Fruit fly (Drosophila melanogaster) whole organism, embryonic: Measurements from ENCODE around the gene CG18095.

Experiments
- ATbp ChIP-seq: fragments of 200-800 bp; sonication (Bioruptor generic); optimal IDR thresholded peaks from 2 replicates; lab custom pipeline; 2017; ENCODE audit warnings: missing biosample characterization, mild to moderate bottlenecking, missing genetic modification characterization, missing genetic modification reagents
- CG10431 ChIP-seq: fragments of 200-800 bp; sonication (Bioruptor generic); optimal IDR thresholded peaks from 3 replicates; lab custom pipeline; 2018; ENCODE audit warnings: missing biosample characterization, mild to moderate bottlenecking, missing genetic modification characterization
- CG10979 ChIP-seq: fragments of 200-800 bp; sonication (Bioruptor generic); optimal IDR thresholded peaks from 2 replicates; lab custom pipeline; 2018; ENCODE audit warnings: missing biosample characterization, mild to moderate bottlenecking, missing genetic modification characterization, moderate library complexity
- CG12391 ChIP-seq: fragments of 200-800 bp; sonication (Bioruptor generic); optimal IDR thresholded peaks from 3 replicates; lab custom pipeline; 2018; ENCODE audit warnings: missing biosample characterization, mild to moderate bottlenecking, missing genetic modification characterization, moderate library complexity
- CG13123 ChIP-seq: fragments of 200-800 bp; sonication (Bioruptor generic); optimal IDR thresholded peaks from 2 replicates; lab custom pipeline; 2016; ENCODE audit warnings: missing biosample characterization, missing genetic modification characterization
- CG14014 ChIP-seq: fragments of 200-800 bp; sonication (Bioruptor generic); IDR thresholded peaks from 2 replicates; pipeline ENCODE4 v1.3.6; 2022; ENCODE audit warnings: missing biosample characterization, missing genetic modification characterization
- CG16815 ChIP-seq: fragments of 200-800 bp; sonication (Bioruptor generic); optimal IDR thresholded peaks from 3 replicates; lab custom pipeline; 2017; ENCODE audit warnings: missing biosample characterization, mild to moderate bottlenecking, missing genetic modification characterization
- CG17385 ChIP-seq: fragments of 200-800 bp; sonication (Bioruptor generic); optimal IDR thresholded peaks from 3 replicates; lab custom pipeline; 2018; ENCODE audit warnings: missing biosample characterization, mild to moderate bottlenecking, missing genetic modification characterization
- CG2129 ChIP-seq: fragments of 200-800 bp; sonication (Bioruptor generic); IDR thresholded peaks from 2 replicates; pipeline ENCODE4 v1.3.6; 2022; ENCODE audit warnings: missing biosample characterization, missing genetic modification characterization; ENCODE audit not compliant: partially characterized antibody
- CG2678 ChIP-seq: fragments of 200-800 bp; sonication (Bioruptor generic); optimal IDR thresholded peaks from 3 replicates; lab custom pipeline; 2019; ENCODE audit warnings: missing biosample characterization, mild to moderate bottlenecking, missing genetic modification characterization, moderate library complexity
- CG30403 ChIP-seq: fragments of 200-800 bp; sonication (Bioruptor generic); optimal IDR thresholded peaks from 3 replicates; lab custom pipeline; 2016; ENCODE audit warnings: missing biosample characterization, missing genetic modification characterization
- CG31441 ChIP-seq: fragments of 200-800 bp; sonication (Bioruptor generic); IDR thresholded peaks from 2 replicates; pipeline ENCODE4 v1.3.6; 2022; ENCODE audit warnings: missing biosample characterization, missing genetic modification characterization
- CG3838 ChIP-seq: fragments of 200-800 bp; sonication (Bioruptor generic); optimal IDR thresholded peaks from 3 replicates; lab custom pipeline; 2016; ENCODE audit warnings: missing biosample characterization, missing genetic modification characterization
- CG4707 ChIP-seq: fragments of 200-800 bp; sonication (Bioruptor generic); optimal IDR thresholded peaks from 2 replicates; lab custom pipeline; 2018; ENCODE audit warnings: missing biosample characterization, mild to moderate bottlenecking, missing genetic modification characterization, moderate library complexity
- CG4820 ChIP-seq: fragments of 200-800 bp; sonication (Bioruptor generic); optimal IDR thresholded peaks from 3 replicates; lab custom pipeline; 2016; ENCODE audit warnings: missing biosample characterization, missing genetic modification characterization
- CG6689 ChIP-seq: fragments of 200-800 bp; sonication (Bioruptor generic); IDR thresholded peaks from 2 replicates; pipeline ENCODE4 v1.3.6; 2022; ENCODE audit warnings: missing biosample characterization, missing genetic modification characterization
- CG7928 ChIP-seq: fragments of 200-800 bp; sonication (Bioruptor generic); optimal IDR thresholded peaks from 2 replicates; lab custom pipeline; 2017; ENCODE audit warnings: missing biosample characterization, mild to moderate bottlenecking, missing genetic modification characterization
- CG8281 ChIP-seq: fragments of 200-800 bp; sonication (Bioruptor generic); optimal IDR thresholded peaks from 2 replicates; lab custom pipeline; 2018; ENCODE audit warnings: missing biosample characterization, mild to moderate bottlenecking, missing genetic modification characterization, moderate library complexity
- CG9932 ChIP-seq: fragments of 200-800 bp; sonication (Bioruptor generic); IDR thresholded peaks from 2 replicates; pipeline ENCODE4 v1.3.6; 2022; ENCODE audit warnings: missing biosample characterization, missing genetic modification characterization
- Chrac-16 ChIP-seq: fragments of 200-800 bp; sonication (Bioruptor generic); optimal IDR thresholded peaks from 3 replicates; lab custom pipeline; 2016; ENCODE audit warnings: missing biosample characterization, missing genetic modification characterization
- CoRest ChIP-seq: fragments of 200-800 bp; sonication (Bioruptor generic); optimal IDR thresholded peaks from 3 replicates; lab custom pipeline; 2018; ENCODE audit warnings: missing biosample characterization, mild to moderate bottlenecking, missing genetic modification characterization, moderate library complexity
- Dll ChIP-seq: fragments of 200-800 bp; sonication (Bioruptor generic); IDR thresholded peaks from 4 replicates; pipeline ENCODE4 v1.3.6; 2022; ENCODE audit warnings: missing biosample characterization, missing genetic modification characterization; ENCODE audit not compliant: partially characterized antibody
- Doc2 ChIP-seq: fragments of 200-800 bp; sonication (Bioruptor generic); IDR thresholded peaks from 2 replicates; pipeline ENCODE4 v1.3.6; 2022; ENCODE audit warnings: missing biosample characterization, missing genetic modification characterization
- Gsc ChIP-seq: fragments of 200-800 bp; sonication (Bioruptor generic); IDR thresholded peaks from 2 replicates; pipeline ENCODE4 v1.3.6; 2022; ENCODE audit warnings: missing biosample characterization, missing genetic modification characterization
- Hr78 ChIP-seq, 2 experiments: fragments of 200-800 bp in 1 of 2; fragments of >200 bp in 1 of 2; sonication (Bioruptor generic) in 1 of 2; optimal IDR thresholded peaks; 2 replicates each; lab custom pipeline; 2017 to 2019; ENCODE audit warnings: missing biosample characterization in 2 of 2, missing genetic modification characterization in 2 of 2, mild to moderate bottlenecking in 1 of 2, moderate library complexity in 1 of 2
- Med ChIP-seq: fragments of 200-800 bp; sonication (Bioruptor generic); peaks from one replicate; lab custom pipeline; 2016; ENCODE audit warnings: missing biosample characterization, missing genetic modification characterization, mild to moderate bottlenecking, inconsistent platforms, moderate library complexity
- NC2β ChIP-seq: fragments of 200-800 bp; sonication (Bioruptor generic); optimal IDR thresholded peaks from 2 replicates; lab custom pipeline; 2016; ENCODE audit warnings: missing biosample characterization, missing genetic modification characterization
- Optix ChIP-seq: fragments of 200-800 bp; sonication (Bioruptor generic); IDR thresholded peaks from 3 replicates; pipeline ENCODE4 v1.3.6; 2022; ENCODE audit warnings: missing biosample characterization, missing genetic modification characterization
- Six4 ChIP-seq: fragments of 200-800 bp; sonication (Bioruptor generic); optimal IDR thresholded peaks from 2 replicates; lab custom pipeline; 2016; ENCODE audit warnings: missing biosample characterization, missing genetic modification characterization
- bowl ChIP-seq: fragments of 200-800 bp; sonication (Bioruptor generic); IDR thresholded peaks from 2 replicates; pipeline ENCODE4 v1.3.6; 2022; ENCODE audit warnings: missing biosample characterization, missing genetic modification characterization
- chif ChIP-seq, 2 experiments: fragments of 200-800 bp; sonication (Bioruptor generic); optimal IDR thresholded peaks; 3 replicates each; lab custom pipeline; 2016; ENCODE audit warnings: missing biosample characterization in 2 of 2, missing genetic modification characterization in 2 of 2
- chinmo ChIP-seq: fragments of 200-800 bp; sonication (Bioruptor generic); IDR thresholded peaks from 4 replicates; pipeline ENCODE4 v1.3.6; 2022; ENCODE audit warnings: missing biosample characterization, missing genetic modification characterization; ENCODE audit not compliant: partially characterized antibody
- dati ChIP-seq: fragments of 200-800 bp; sonication (Bioruptor generic); IDR thresholded peaks from 2 replicates; pipeline ENCODE4 v1.3.6; 2022; ENCODE audit warnings: missing biosample characterization, missing genetic modification characterization
- dm ChIP-seq: fragments of 200-800 bp; sonication (Bioruptor generic); optimal IDR thresholded peaks from 3 replicates; lab custom pipeline; 2016; ENCODE audit warnings: missing biosample characterization, missing genetic modification characterization
- ems ChIP-seq: fragments of 200-800 bp; sonication (Bioruptor generic); optimal IDR thresholded peaks from 3 replicates; lab custom pipeline; 2016; ENCODE audit warnings: missing biosample characterization, missing genetic modification characterization
- en ChIP-seq: fragments of 200-800 bp; sonication (Bioruptor generic); optimal IDR thresholded peaks from 2 replicates; lab custom pipeline; 2016; ENCODE audit warnings: missing biosample characterization, missing genetic modification characterization
- ewg ChIP-seq: fragments of 200-800 bp; sonication (Bioruptor generic); optimal IDR thresholded peaks from 3 replicates; lab custom pipeline; 2017; ENCODE audit warnings: mild to moderate bottlenecking, missing biosample characterization, missing genetic modification reagents, missing genetic modification characterization
- fd3F ChIP-seq: fragments of 200-800 bp; sonication (Bioruptor generic); optimal IDR thresholded peaks from 2 replicates; lab custom pipeline; 2018; ENCODE audit warnings: missing biosample characterization, mild to moderate bottlenecking, missing genetic modification characterization, moderate library complexity
- ind ChIP-seq: fragments of 200-800 bp; sonication (Bioruptor generic); optimal IDR thresholded peaks from 3 replicates; lab custom pipeline; 2016; ENCODE audit warnings: missing biosample characterization, missing genetic modification characterization
- jumu ChIP-seq: fragments of 200-800 bp; sonication (Bioruptor generic); optimal IDR thresholded peaks from 3 replicates; lab custom pipeline; 2016; ENCODE audit warnings: missing biosample characterization, missing genetic modification characterization
- lbe ChIP-seq: fragments of 200-800 bp; sonication (Bioruptor generic); optimal IDR thresholded peaks from 2 replicates; lab custom pipeline; 2016; ENCODE audit warnings: missing biosample characterization, mild to moderate bottlenecking, missing genetic modification characterization
- org-1 ChIP-seq: fragments of 200-800 bp; sonication (Bioruptor generic); optimal IDR thresholded peaks from 2 replicates; lab custom pipeline; 2017; ENCODE audit warnings: missing biosample characterization, missing genetic modification characterization
- pan ChIP-seq, 4 experiments: fragments of >200 bp in 3 of 4; fragments of 200-800 bp in 1 of 4; sonication (Bioruptor generic) in 1 of 4; optimal IDR thresholded peaks in 3 of 4; IDR thresholded peaks in 1 of 4; 2 replicates each; pipeline versions ENCODE4 v1.3.6 to Lab custom; 2017 to 2022; ENCODE audit warnings: missing biosample characterization in 2 of 4, missing genetic modification characterization in 2 of 4, mixed read lengths in 1 of 4
- pfk ChIP-seq: fragments of 200-800 bp; sonication (Bioruptor generic); optimal IDR thresholded peaks from 2 replicates; lab custom pipeline; 2018; ENCODE audit warnings: missing biosample characterization, mild to moderate bottlenecking, missing genetic modification characterization, moderate library complexity
- phol ChIP-seq: fragments of 200-800 bp; sonication (Bioruptor generic); optimal IDR thresholded peaks from 3 replicates; lab custom pipeline; 2018; ENCODE audit warnings: missing biosample characterization, mild to moderate bottlenecking, missing genetic modification characterization, moderate library complexity
- pita ChIP-seq: fragments of 200-800 bp; sonication (Bioruptor generic); optimal IDR thresholded peaks from 2 replicates; lab custom pipeline; 2017; ENCODE audit warnings: missing biosample characterization, mild to moderate bottlenecking, missing genetic modification characterization
- row ChIP-seq: fragments of 200-800 bp; sonication (Bioruptor generic); IDR thresholded peaks from 3 replicates; pipeline ENCODE4 v1.3.6; 2022; ENCODE audit warnings: missing biosample characterization, missing genetic modification characterization
- slbo ChIP-seq: fragments of 200-800 bp; sonication (Bioruptor generic); IDR thresholded peaks from 2 replicates; pipeline ENCODE4 v1.3.6; 2022; ENCODE audit warnings: missing biosample characterization, missing genetic modification characterization

The CG18095 gene

dm6 chr2L:14025485-14025933 lies 5.8 kb downstream of the CG18095 start (continued):
- TF ChIP-seq CG13123 (GFP tag; lab: Kevin White, UChicago) = no peak
- 0 out of 4 replicates have a peak, but pooled peaks have one; percentile 60 for TF ChIP-seq chinmo (GFP tag; lab: Robert Waterston, UW)
- no peak for TF ChIP-seq Optix (GFP tag; lab: Robert Waterston, UW)
- no peak for TF ChIP-seq Gsc (GFP tag; lab: Robert Waterston, UW)
- TF ChIP-seq Hr78 (GFP tag; optimal IDR thresholded peaks at IDR 0.05; lab: Kevin White, UChicago) = peak in 1 of 2 experiments; percentile 86
- TF ChIP-seq Dll (GFP tag; lab: Robert Waterston, UW) = peak; percentile 26; the same call in 1 of the 4 replicates
- TF ChIP-seq ewg = no peak
- TF ChIP-seq ATbp = peak; percentile 11
- TF ChIP-seq Six4 (GFP tag; lab: Kevin White, UChicago) = no peak

- TF ChIP-seq pita (GFP tag; lab: Kevin White, UChicago) (no peak), pan (optimal IDR thresholded peaks at IDR 0.05; lab: Kevin White, UChicago) (no peak), pan (GFP tag; optimal IDR thresholded peaks at IDR 0.05 in 1 of 2, IDR thresholded peaks at IDR 0.05 in 1 of 2) (peak in 1 of 2 experiments; percentile 22), CG4820 (peak; percentile 3), Doc2 (no peak), ems (GFP tag; lab: Kevin White, UChicago) (no peak), phol (tag; lab: Kevin White, UChicago) (peak; percentile 76), pfk (GFP tag; lab: Kevin White, UChicago) (no peak), dm (GFP tag; lab: Kevin White, UChicago) (no peak), NC2β (GFP tag; lab: Kevin White, UChicago) (no peak), CG6689 (GFP tag; lab: Robert Waterston, UW) (peak; percentile 20; the same call in 1 of the 2 replicates), Chrac-16 (peak; percentile 34), CoRest (tag; lab: Kevin White, UChicago) (peak; percentile 69), CG7928 (no peak), chif (GFP tag; optimal IDR thresholded peaks at IDR 0.05; lab: Kevin White, UChicago) (no peak), CG12391 (tag; lab: Kevin White, UChicago) (peak; percentile 54), Optix (GFP tag; lab: Robert Waterston, UW) (no peak), en (peak; percentile 23), CG3838 (GFP tag; lab: Kevin White, UChicago) (no peak), CG9932 (GFP tag; lab: Robert Waterston, UW) (no peak), lbe (no peak), CG30403 (GFP tag; lab: Kevin White, UChicago) (peak; percentile 67), CG8281 (tag; lab: Kevin White, UChicago) (no peak), CG10431 (GFP tag; lab: Kevin White, UChicago) (no peak), CG2678 (tag; lab: Kevin White, UChicago) (peak; percentile 51), CG2129 (GFP tag; lab: Robert Waterston, UW) (no peak), CG17385 (GFP tag; lab: Kevin White, UChicago) (peak; percentile 51), CG31441 (GFP tag; lab: Robert Waterston, UW) (peak; percentile 44), ewg (no peak), slbo (GFP tag; lab: Robert Waterston, UW) (peak; percentile 45; the same call in 1 of the 2 replicates), jumu (GFP tag; lab: Kevin White, UChicago) (no peak), org-1 (no peak), CG14014 (GFP tag; lab: Robert Waterston, UW) (no peak), CG10979 (tag; lab: Kevin White, UChicago) (peak; percentile 61), fd3F (GFP tag; lab: Kevin White, UChicago) (no peak), CG16815 (GFP tag; lab: Kevin White, UChicago) (peak; percentile 6), CG4707 (GFP tag; lab: Kevin White, UChicago) (no peak), row (GFP tag; lab: Robert Waterston, UW) (peak; percentile 84), ind (peak; percentile 48), Med (GFP tag; lab: Kevin White, UChicago) (no peak), bowl (GFP tag; lab: Robert Waterston, UW) (no peak), dati (GFP tag; lab: Robert Waterston, UW) (no peak)
Measured at dm6 chr2L:14024746-14025105, 6.6 kb downstream of the CG18095 start.
